Worm (Caenorhabditis elegans) whole organism, L4 larva: ENCODE results near the gene his-60.
A peak's percentile ranks its signal among the peaks of the same experiment; 100 is the strongest.

Source experiments
- T20F7.1 ChIP-seq: fragments of 200-800 bp; sonication (Bioruptor generic); optimal IDR thresholded peaks from 2 replicates; lab custom pipeline; 2018; ENCODE audit warnings: mild to moderate bottlenecking, missing genetic modification characterization, missing compliant biosample characterization
- aly-2 ChIP-seq: sonication (generic microtip); optimal IDR thresholded peaks from 2 replicates; lab custom pipeline; 2018; ENCODE audit warnings: missing biosample characterization, missing genetic modification characterization
- ama-1 ChIP-seq: fragments of 150-350 bp; optimal IDR thresholded peaks from 2 replicates; lab custom pipeline; 2014; ENCODE audit warnings: inconsistent platforms, mixed read lengths
- ceh-20 ChIP-seq: fragments of 200-800 bp; sonication (Bioruptor generic); IDR thresholded peaks from 2 replicates; pipeline ENCODE4 v1.3.6; 2022; ENCODE audit warnings: missing genetic modification reagents, missing genetic modification characterization, missing compliant biosample characterization
- ceh-44 ChIP-seq: fragments of 200-800 bp; sonication (Bioruptor generic); IDR thresholded peaks from 2 replicates; pipeline ENCODE4 v1.3.6; 2022; ENCODE audit warnings: missing genetic modification reagents, missing genetic modification characterization, missing compliant biosample characterization
- ces-1 ChIP-seq: fragments of 150-350 bp; sonication (generic microtip); optimal IDR thresholded peaks from 4 replicates; lab custom pipeline; 2014; ENCODE audit warnings: missing biosample characterization, missing genetic modification reagents, missing genetic modification characterization
- cey-2 ChIP-seq: sonication (generic microtip); optimal IDR thresholded peaks from 3 replicates; lab custom pipeline; 2017; ENCODE audit warnings: missing genetic modification characterization, mild to moderate bottlenecking, missing compliant biosample characterization, antibody characterized with exemption, borderline replicate concordance; ENCODE audit not compliant: insufficient read depth
- ctbp-1 ChIP-seq: fragments of 200-800 bp; sonication (Bioruptor generic); IDR thresholded peaks from 2 replicates; pipeline ENCODE4 v1.3.6; 2022; ENCODE audit warnings: missing genetic modification reagents, missing genetic modification characterization, missing compliant biosample characterization
- daf-19 ChIP-seq: fragments of 200-800 bp; sonication (Bioruptor generic); conservative IDR thresholded peaks from 2 replicates; pipeline ENCODE4 v1.3.6; 2022; ENCODE audit warnings: missing genetic modification characterization, missing compliant biosample characterization
- jun-1 ChIP-seq: fragments of 150-350 bp; optimal IDR thresholded peaks from 2 replicates; lab custom pipeline; 2014; ENCODE audit warnings: missing biosample characterization, missing genetic modification reagents, missing genetic modification characterization
- lin-1 ChIP-seq: fragments of 200-800 bp; sonication (Bioruptor generic); IDR thresholded peaks from 2 replicates; pipeline ENCODE4 v1.3.6; 2022; ENCODE audit warnings: missing genetic modification reagents, missing genetic modification characterization, missing compliant biosample characterization
- lin-15B ChIP-seq: fragments of 150-350 bp; sonication (generic microtip); optimal IDR thresholded peaks from 3 replicates; lab custom pipeline; 2014; ENCODE audit warnings: missing biosample characterization, missing genetic modification characterization
- lin-38 ChIP-seq: fragments of 200-800 bp; sonication (Bioruptor generic); IDR thresholded peaks from 2 replicates; pipeline ENCODE4 v1.3.6; 2022; ENCODE audit warnings: missing genetic modification reagents, missing genetic modification characterization, missing compliant biosample characterization
- mdl-1 ChIP-seq, 2 experiments: fragments of 150-350 bp in 1 of 2; sonication (generic microtip) in 1 of 2; optimal IDR thresholded peaks; 2 replicates each; lab custom pipeline; 2014 to 2017; ENCODE audit warnings: missing biosample characterization in 2 of 2, missing genetic modification characterization in 2 of 2
- mxl-2 ChIP-seq: fragments of 200-800 bp; sonication (Bioruptor generic); conservative IDR thresholded peaks from 2 replicates; pipeline ENCODE4 v1.3.6; 2022; ENCODE audit warnings: missing genetic modification reagents, missing genetic modification characterization, missing compliant biosample characterization
- nhr-10 ChIP-seq: fragments of 150-350 bp; optimal IDR thresholded peaks from 2 replicates; lab custom pipeline; 2014; ENCODE audit warnings: missing biosample characterization, missing genetic modification characterization
- nhr-102 ChIP-seq: sonication (generic microtip); optimal IDR thresholded peaks from 2 replicates; lab custom pipeline; 2016; ENCODE audit warnings: mild to moderate bottlenecking, missing genetic modification characterization, moderate library complexity, missing compliant biosample characterization
- nhr-111 ChIP-seq: fragments of 200-800 bp; sonication (Bioruptor generic); optimal IDR thresholded peaks from 2 replicates; lab custom pipeline; 2018; ENCODE audit warnings: mild to moderate bottlenecking, missing genetic modification characterization, missing compliant biosample characterization
- nhr-28 ChIP-seq: fragments of 150-350 bp; optimal IDR thresholded peaks from 2 replicates; lab custom pipeline; 2014; ENCODE audit warnings: missing biosample characterization, missing genetic modification characterization
- nhr-41 ChIP-seq: fragments of 200-800 bp; sonication (Bioruptor generic); IDR thresholded peaks from 2 replicates; pipeline ENCODE4 v1.3.6; 2022; ENCODE audit warnings: missing genetic modification reagents, missing genetic modification characterization, missing compliant biosample characterization
- nhr-42 ChIP-seq: fragments of 200-800 bp; sonication (Bioruptor generic); IDR thresholded peaks from 2 replicates; pipeline ENCODE4 v1.3.6; 2022; ENCODE audit warnings: missing genetic modification characterization, missing compliant biosample characterization
- nhr-6 ChIP-seq: fragments of 150-350 bp; optimal IDR thresholded peaks from 2 replicates; lab custom pipeline; 2014; ENCODE audit warnings: missing biosample characterization, missing genetic modification characterization
- pha-4 ChIP-seq, 2 experiments: fragments of 150-350 bp in 1 of 2; fragments of 200-800 bp in 1 of 2; sonication (Bioruptor generic) in 1 of 2; IDR thresholded peaks in 1 of 2; optimal IDR thresholded peaks in 1 of 2; 2 replicates each; pipeline versions ENCODE4 v1.3.6 to Lab custom; 2014 to 2022; ENCODE audit warnings: missing genetic modification characterization in 2 of 2, missing genetic modification reagents in 2 of 2, missing biosample characterization in 1 of 2, missing compliant biosample characterization in 1 of 2
- php-3 ChIP-seq: fragments of 200-800 bp; sonication (Bioruptor generic); IDR thresholded peaks from 2 replicates; pipeline ENCODE4 v1.3.6; 2022; ENCODE audit warnings: missing genetic modification reagents, missing genetic modification characterization, missing compliant biosample characterization
- rbr-2 ChIP-seq: sonication (generic microtip); optimal IDR thresholded peaks from 2 replicates; lab custom pipeline; 2016; ENCODE audit warnings: missing genotype, missing genetic modification characterization, missing compliant biosample characterization
- saeg-2 ChIP-seq: fragments of 200-800 bp; sonication (Bioruptor generic); IDR thresholded peaks from 2 replicates; pipeline ENCODE4 v1.3.6; 2022; ENCODE audit warnings: missing genetic modification reagents, missing genetic modification characterization, missing compliant biosample characterization
- sdz-12 ChIP-seq: fragments of 200-800 bp; sonication (Bioruptor generic); optimal IDR thresholded peaks from 2 replicates; lab custom pipeline; 2018; ENCODE audit warnings: mild to moderate bottlenecking, missing genetic modification characterization, missing compliant biosample characterization
- snpc-4 ChIP-seq: fragments of 150-350 bp; optimal IDR thresholded peaks from 2 replicates; lab custom pipeline; 2014; ENCODE audit warnings: missing biosample characterization, missing genetic modification characterization
- tag-97 ChIP-seq: fragments of 200-800 bp; sonication (Bioruptor generic); IDR thresholded peaks from 2 replicates; pipeline ENCODE4 v1.3.6; 2022; ENCODE audit warnings: missing genetic modification characterization, missing compliant biosample characterization
- unc-39 ChIP-seq: sonication (generic microtip); optimal IDR thresholded peaks from 2 replicates; lab custom pipeline; 2017; ENCODE audit warnings: missing biosample characterization, missing genetic modification characterization
- unc-62 ChIP-seq, 3 experiments: fragments of 150-350 bp in 1 of 3; sonication (generic microtip); optimal IDR thresholded peaks in 2 of 3; peaks in 1 of 3; 1 replicate in 1 of 3; 2 replicates in 2 of 3; lab custom pipeline; 2014 to 2017; ENCODE audit warnings: missing biosample characterization in 3 of 3, missing genetic modification characterization in 3 of 3, missing genetic modification reagents in 3 of 3, missing genotype in 1 of 3
- zag-1 ChIP-seq: fragments of 150-350 bp; optimal IDR thresholded peaks from 2 replicates; lab custom pipeline; 2014; ENCODE audit warnings: missing biosample characterization, missing genetic modification characterization

his-60 gene

DNA sequence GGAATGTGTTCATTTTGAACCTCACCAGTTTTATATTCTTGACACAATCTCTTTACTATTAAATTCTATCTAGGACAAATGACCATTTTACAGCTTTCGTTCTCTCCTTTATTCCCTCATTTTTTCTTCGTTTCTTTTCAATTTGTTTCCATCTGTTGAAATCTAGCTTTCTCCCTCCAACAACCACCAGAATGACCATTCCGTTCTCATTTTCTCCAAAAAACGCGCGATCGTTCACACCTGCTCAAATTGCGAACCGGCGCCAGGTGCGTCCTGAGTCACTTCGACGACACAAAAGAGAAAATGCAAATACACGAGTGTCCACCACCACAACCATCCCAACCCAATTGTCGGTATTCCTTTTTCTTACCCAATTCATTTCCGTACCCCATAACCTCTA lies 31.6 kb downstream of the his-60 start, which contains the start of gene F13B6.1:
TSS of gene F13B6.1 (plus strand) at position 301 of the 400 bp plus-strand sequence.
- TF ChIP-seq saeg-2 (GFP tag; lab: Robert Waterston, UW), result no peak
- no peak for TF ChIP-seq rbr-2 (tag; lab: Kevin White, UChicago)
- no peak for TF ChIP-seq aly-2 (tag; lab: Kevin White, UChicago)
- TF ChIP-seq mxl-2 (GFP tag; lab: Robert Waterston, UW), result no peak
- no peak for TF ChIP-seq mdl-1 (tag; optimal IDR thresholded peaks at IDR 0.05; lab: Kevin White, UChicago)
- TF ChIP-seq sdz-12 (GFP tag; lab: Kevin White, UChicago), result no peak
- no peak for TF ChIP-seq nhr-42 (GFP tag; lab: Robert Waterston, UW)
- no peak for TF ChIP-seq ceh-44 (GFP tag; lab: Robert Waterston, UW)
- no peak for TF ChIP-seq ama-1 (lab: Kevin White, UChicago)
- no peak for TF ChIP-seq nhr-10 (tag; lab: Kevin White, UChicago)
- no peak for TF ChIP-seq unc-62 (GFP tag; optimal IDR thresholded peaks at IDR 0.05 in 1 of 2; lab: Kevin White, UChicago)
- no peak for TF ChIP-seq unc-62 (tag; optimal IDR thresholded peaks at IDR 0.05; lab: Kevin White, UChicago)
- no peak for TF ChIP-seq jun-1 (tag; lab: Kevin White, UChicago)
- TF ChIP-seq nhr-102 (tag; lab: Kevin White, UChicago), result no peak
- no peak for TF ChIP-seq lin-15B (tag; lab: Kevin White, UChicago)
- no peak for TF ChIP-seq zag-1
- TF ChIP-seq lin-1 (GFP tag; lab: Robert Waterston, UW), result no peak
- TF ChIP-seq ceh-20 (GFP tag; lab: Robert Waterston, UW), result no peak
- no peak for TF ChIP-seq tag-97 (GFP tag; lab: Robert Waterston, UW)
- no peak for TF ChIP-seq lin-38
- TF ChIP-seq nhr-28 (tag; lab: Kevin White, UChicago), result no peak

DNA sequence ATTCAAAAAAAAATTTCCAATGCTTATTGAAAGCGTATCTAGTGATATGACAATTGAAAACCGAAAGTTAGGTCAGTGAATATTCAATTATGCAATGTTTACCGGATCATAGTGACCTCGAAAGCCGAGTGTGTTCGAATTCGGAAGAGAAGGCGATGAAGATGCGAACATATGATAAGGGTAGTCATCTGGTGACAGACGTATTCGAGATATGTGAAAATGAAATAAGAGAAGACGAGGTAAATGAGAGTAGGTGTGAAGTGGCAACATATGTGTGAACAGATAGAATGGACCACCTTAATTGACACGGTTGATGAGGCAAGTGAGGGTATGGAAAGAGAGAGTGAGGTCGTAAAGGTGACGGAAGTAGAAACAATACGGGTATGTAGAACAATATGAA lies 32.9 kb downstream of the his-60 start:
- TF ChIP-seq unc-62 (GFP tag; optimal IDR thresholded peaks at IDR 0.05 in 1 of 2; lab: Kevin White, UChicago) (peak in 1 of 2 experiments; percentile 92), unc-62 (tag; optimal IDR thresholded peaks at IDR 0.05; lab: Kevin White, UChicago) (no peak), T20F7.1 (GFP tag; lab: Kevin White, UChicago) (no peak)

DNA sequence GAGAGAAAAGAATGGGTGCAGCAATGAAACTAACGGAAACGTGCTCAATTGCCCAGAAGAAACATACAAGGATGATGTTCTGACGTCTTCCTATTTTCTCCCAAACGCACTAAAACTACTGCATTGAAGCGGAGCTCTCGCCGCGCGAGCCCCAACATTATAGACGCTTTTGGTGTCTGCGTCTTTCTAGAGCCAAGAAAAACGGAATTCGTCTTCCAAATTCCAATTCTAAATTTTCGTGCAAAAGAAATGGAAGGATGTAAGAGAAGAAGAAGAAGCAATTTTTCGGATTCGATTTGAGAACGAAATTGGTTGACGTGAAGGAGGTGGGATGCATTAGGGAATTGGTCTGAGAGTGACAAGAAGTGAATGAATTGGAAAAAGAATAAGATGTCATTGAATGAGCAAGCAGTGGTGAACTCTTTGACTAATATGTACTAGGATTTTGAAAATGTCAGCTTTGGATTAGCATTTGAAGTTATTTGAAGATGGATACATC lies 34.1 kb downstream of the his-60 start:
- TF ChIP-seq unc-62 (GFP tag; optimal IDR thresholded peaks at IDR 0.05 in 1 of 2; lab: Kevin White, UChicago) (peak in 1 of 2 experiments; percentile 93), unc-62 (tag; optimal IDR thresholded peaks at IDR 0.05; lab: Kevin White, UChicago) (no peak), ctbp-1 (GFP tag; lab: Robert Waterston, UW) (0 out of 2 replicates have a peak, but pooled peaks have one; percentile 12), snpc-4 (no peak), ces-1 (peak; percentile 3), nhr-111 (GFP tag; lab: Kevin White, UChicago) (no peak)
- TF ChIP-seq, all 104 proteins: peak for 3

DNA sequence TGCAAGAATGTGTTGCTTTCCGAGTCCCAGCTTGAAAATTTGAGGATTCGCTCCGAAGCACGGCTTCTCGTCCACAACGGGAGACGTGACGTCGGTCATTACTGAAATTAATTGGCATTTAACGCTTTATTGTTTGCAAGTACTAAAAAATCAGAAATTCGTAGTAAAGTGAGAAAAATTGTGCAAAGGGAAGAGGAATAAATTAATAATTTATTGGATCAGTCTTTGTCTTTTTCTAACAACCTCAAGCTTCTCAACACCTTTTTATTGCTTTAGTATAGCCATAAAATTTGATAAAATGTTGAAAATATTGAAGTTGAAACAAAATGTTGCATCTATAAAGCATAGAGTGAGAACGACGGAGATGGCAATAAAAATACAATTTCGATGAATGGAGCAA lies 36.4 kb downstream of the his-60 start, which contains the start of gene tes-1:
TSS of gene tes-1 (minus strand) at position 101 of the 400 bp plus-strand sequence.
- 0 out of 2 replicates have a peak, but pooled peaks have one; percentile 26 for TF ChIP-seq php-3 (GFP tag; lab: Robert Waterston, UW)
- TF ChIP-seq ctbp-1 (GFP tag; lab: Robert Waterston, UW), result no peak
- no peak for TF ChIP-seq lin-1 (GFP tag; lab: Robert Waterston, UW)
- TF ChIP-seq nhr-6 (tag; lab: Kevin White, UChicago), result no peak
- no peak for TF ChIP-seq unc-39 (tag; lab: Kevin White, UChicago)
- no peak for TF ChIP-seq daf-19 (GFP tag; lab: Robert Waterston, UW)

DNA sequence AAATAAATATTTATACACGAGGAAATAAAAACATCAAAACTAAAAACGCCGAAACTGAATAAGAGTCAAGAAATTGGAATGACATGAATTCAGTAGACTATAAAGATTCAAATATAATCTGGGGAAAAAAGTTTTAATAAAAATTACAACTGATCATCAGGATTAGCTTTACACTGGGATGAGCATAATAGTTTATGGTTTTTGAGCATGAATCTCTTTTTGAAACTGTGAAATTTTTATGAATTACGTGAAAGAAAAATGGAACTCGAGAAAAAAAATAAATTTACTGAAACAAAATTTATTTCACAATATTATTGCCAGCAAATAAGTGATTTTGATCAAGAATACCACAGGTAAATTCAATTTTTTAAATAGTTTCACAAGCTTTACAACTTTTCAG lies 40.2 kb downstream of the his-60 start, which contains the start of gene B0496.2:
TSS of gene B0496.2 (plus strand) at position 301 of the 400 bp plus-strand sequence.
- no peak for TF ChIP-seq nhr-102 (tag; lab: Kevin White, UChicago)
- no peak for TF ChIP-seq cey-2
- no peak for TF ChIP-seq nhr-41
- no peak for TF ChIP-seq pha-4 (GFP tag; IDR thresholded peaks at IDR 0.05; lab: Robert Waterston, UW)
- no peak for TF ChIP-seq pha-4 (tag; optimal IDR thresholded peaks at IDR 0.05; lab: Kevin White, UChicago)
